Worm (Caenorhabditis elegans) whole organism, early embryonic: ENCODE measurements around the gene C35C5.8.

Source experiments
- B0310.2 ChIP-seq: sonication (generic microtip); optimal IDR thresholded peaks from 2 replicates; lab custom pipeline; 2016; ENCODE audit warnings: mild to moderate bottlenecking, missing genetic modification characterization, missing compliant biosample characterization
- F13C5.2 ChIP-seq: sonication (generic microtip); optimal IDR thresholded peaks from 2 replicates; lab custom pipeline; 2017; ENCODE audit warnings: mild to moderate bottlenecking, missing genetic modification characterization, inconsistent platforms, missing compliant biosample characterization
- aly-1 ChIP-seq: sonication (generic microtip); optimal IDR thresholded peaks from 2 replicates; lab custom pipeline; 2016; ENCODE audit warnings: missing genetic modification characterization, missing compliant biosample characterization
- ama-1 ChIP-seq: fragments of 150-350 bp; optimal IDR thresholded peaks from 2 replicates; lab custom pipeline; 2014
- ceh-13 ChIP-seq: fragments of 200-800 bp; sonication (Bioruptor generic); optimal IDR thresholded peaks from 2 replicates; lab custom pipeline; 2018; ENCODE audit warnings: mild to moderate bottlenecking, missing genetic modification characterization, missing compliant biosample characterization
- ceh-36 ChIP-seq: sonication (generic microtip); optimal IDR thresholded peaks from 2 replicates; lab custom pipeline; 2016; ENCODE audit warnings: missing genetic modification characterization, inconsistent platforms, missing compliant biosample characterization
- ets-7 ChIP-seq: sonication (generic microtip); optimal IDR thresholded peaks from 2 replicates; lab custom pipeline; 2016; ENCODE audit warnings: missing genotype, missing genetic modification characterization, missing compliant biosample characterization
- flt-1 ChIP-seq: fragments of 200-800 bp; sonication (Bioruptor generic); IDR thresholded peaks from 2 replicates; pipeline ENCODE4 v1.3.6; 2022; ENCODE audit warnings: missing genetic modification characterization, missing compliant biosample characterization
- hmbx-1 ChIP-seq: sonication (generic microtip); optimal IDR thresholded peaks from 2 replicates; lab custom pipeline; 2016; ENCODE audit warnings: mild to moderate bottlenecking, missing genetic modification characterization, missing compliant biosample characterization
- hmg-4 ChIP-seq: fragments of 200-800 bp; sonication (Bioruptor generic); optimal IDR thresholded peaks from 2 replicates; lab custom pipeline; 2018; ENCODE audit warnings: mild to moderate bottlenecking, missing genetic modification characterization, missing compliant biosample characterization
- hnd-1 ChIP-seq: sonication (generic microtip); optimal IDR thresholded peaks from 2 replicates; lab custom pipeline; 2016; ENCODE audit warnings: missing genetic modification characterization, missing compliant biosample characterization
- pes-1 ChIP-seq: fragments of 200-800 bp; sonication (Bioruptor generic); IDR thresholded peaks from 2 replicates; pipeline ENCODE4 v1.3.6; 2022; ENCODE audit warnings: missing genetic modification reagents, missing genetic modification characterization, missing compliant biosample characterization
- scrt-1 ChIP-seq: fragments of 200-800 bp; sonication (Bioruptor generic); IDR thresholded peaks from 2 replicates; pipeline ENCODE4 v1.3.6; 2022; ENCODE audit warnings: missing genetic modification characterization, missing compliant biosample characterization
- sea-1 ChIP-seq: fragments of 200-800 bp; sonication (Bioruptor generic); conservative IDR thresholded peaks from 2 replicates; pipeline ENCODE4 v1.3.6; 2022; ENCODE audit warnings: missing genetic modification characterization, missing compliant biosample characterization
- tbx-11 ChIP-seq: fragments of 200-800 bp; sonication (Bioruptor generic); IDR thresholded peaks from 2 replicates; pipeline ENCODE4 v1.3.6; 2022; ENCODE audit warnings: missing genetic modification characterization, missing compliant biosample characterization
- tbx-37 ChIP-seq: fragments of 200-800 bp; sonication (Bioruptor generic); conservative IDR thresholded peaks from 2 replicates; pipeline ENCODE4 v1.3.6; 2022; ENCODE audit warnings: missing genetic modification reagents, missing genetic modification characterization, missing compliant biosample characterization
- tra-4 ChIP-seq: sonication (generic microtip); optimal IDR thresholded peaks from 2 replicates; lab custom pipeline; 2017; ENCODE audit warnings: missing genetic modification characterization, missing compliant biosample characterization

The C35C5.8 gene

DNA sequence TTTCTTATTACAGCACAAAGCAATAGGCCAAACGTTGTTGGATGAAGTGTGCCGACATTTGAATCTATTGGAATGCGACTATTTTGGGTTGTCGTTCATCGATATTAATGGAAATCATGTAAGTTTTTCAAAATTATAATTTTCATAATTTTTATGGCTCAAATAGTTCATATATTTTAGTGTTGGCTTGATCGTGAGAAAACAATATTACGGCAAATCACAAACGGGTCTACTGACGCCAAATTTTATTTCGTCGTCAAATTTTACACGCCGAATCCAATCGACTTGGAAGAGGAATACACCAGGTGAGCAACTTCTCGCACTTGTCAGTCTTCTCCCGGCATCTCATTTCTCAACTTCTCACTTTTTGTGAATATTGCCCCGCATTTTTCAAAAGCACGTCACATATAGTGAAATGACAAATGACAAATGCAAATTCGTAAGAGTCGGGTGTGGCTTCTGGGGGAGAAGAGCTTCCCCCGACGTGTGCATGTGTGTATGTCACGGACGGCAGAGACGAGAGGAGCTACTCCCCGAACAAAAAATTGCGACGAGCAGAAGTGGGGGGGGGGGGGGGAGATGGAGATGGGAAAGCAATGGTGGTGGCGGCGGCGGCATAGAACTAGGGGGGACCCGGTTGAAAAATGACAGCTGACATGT lies 43.2 kb downstream of the C35C5.8 start:
- TF ChIP-seq ceh-36 (tag; lab: Kevin White, UChicago), result no peak
- TF ChIP-seq aly-1 (tag; lab: Kevin White, UChicago), result no peak
- no peak for TF ChIP-seq B0310.2 (tag; lab: Kevin White, UChicago)
- no peak for TF ChIP-seq hmbx-1 (tag; lab: Kevin White, UChicago)
- TF ChIP-seq tra-4 (tag; lab: Kevin White, UChicago), result no peak
- no peak for TF ChIP-seq tbx-37 (GFP tag; lab: Robert Waterston, UW)
- no peak for TF ChIP-seq pes-1 (GFP tag; lab: Robert Waterston, UW)
- TF ChIP-seq hmg-4, result no peak
- TF ChIP-seq ets-7 (tag; lab: Kevin White, UChicago), result no peak
- TF ChIP-seq scrt-1 (GFP tag; lab: Robert Waterston, UW), result no peak
- no peak for TF ChIP-seq flt-1
- no peak for TF ChIP-seq tbx-11 (GFP tag; lab: Robert Waterston, UW)
- no peak for TF ChIP-seq ama-1 (lab: Kevin White, UChicago)
- TF ChIP-seq F13C5.2 (tag; lab: Kevin White, UChicago), result no peak
- no peak for TF ChIP-seq hnd-1 (tag; lab: Kevin White, UChicago)
- TF ChIP-seq ceh-13 (GFP tag; lab: Kevin White, UChicago), result no peak
- TF ChIP-seq sea-1 (GFP tag; lab: Robert Waterston, UW), result no peak

DNA sequence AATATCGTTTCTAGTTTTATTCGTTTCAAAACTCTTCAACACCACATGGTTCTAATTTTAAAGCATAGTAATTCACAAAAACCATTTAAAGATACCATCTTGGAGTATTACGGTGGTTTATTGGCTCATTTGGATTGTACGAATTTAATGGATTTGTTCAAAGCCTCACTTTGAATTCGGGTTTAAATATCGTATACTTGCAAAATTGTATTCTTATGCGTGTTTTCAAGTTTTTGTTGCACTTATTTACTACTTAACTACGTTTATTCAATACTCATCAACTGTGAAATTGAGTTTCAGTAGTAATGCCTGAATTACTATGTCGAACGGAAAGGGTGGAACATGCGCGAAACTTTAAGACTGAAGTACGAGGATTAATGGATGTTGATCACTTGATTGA lies 52.0 kb downstream of the C35C5.8 start, which contains the start of gene abts-2:
Gene abts-2, plus strand, starts transcription at position 301 of the 400 bp plus-strand sequence.
- TF ChIP-seq hmg-4, result no peak
- TF ChIP-seq tra-4 (tag; lab: Kevin White, UChicago), result no peak
- TF ChIP-seq pes-1 (GFP tag; lab: Robert Waterston, UW), result no peak
- no peak for TF ChIP-seq flt-1
- TF ChIP-seq ama-1 (lab: Kevin White, UChicago), result no peak
- TF ChIP-seq scrt-1 (GFP tag; lab: Robert Waterston, UW), result no peak
- no peak for TF ChIP-seq tbx-11 (GFP tag; lab: Robert Waterston, UW)

DNA sequence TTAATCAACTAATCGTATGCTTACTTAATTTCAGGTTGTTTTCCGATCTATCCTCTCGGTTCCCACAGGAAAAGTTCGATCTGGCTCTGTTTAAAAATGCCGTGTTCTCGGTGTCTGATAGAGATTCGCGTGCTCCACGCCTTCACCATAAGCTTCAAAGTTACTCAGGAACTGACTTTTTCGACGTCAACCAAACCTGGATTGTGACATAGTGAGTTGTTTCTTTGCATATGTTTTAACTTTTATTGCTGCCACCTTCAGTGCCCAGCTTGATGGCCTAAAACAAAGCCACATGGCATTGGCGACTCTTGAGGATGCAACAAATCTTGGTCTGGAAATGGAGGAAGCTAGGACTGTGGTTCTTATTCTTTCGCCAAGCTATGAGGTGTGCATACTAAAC lies 52.5 kb downstream of the C35C5.8 start:
- no peak for TF ChIP-seq scrt-1 (GFP tag; lab: Robert Waterston, UW)
- TF ChIP-seq hmbx-1 (tag; lab: Kevin White, UChicago), result no peak
- no peak for TF ChIP-seq hmg-4
- TF ChIP-seq ama-1 (lab: Kevin White, UChicago), result no peak
- TF ChIP-seq ceh-13 (GFP tag; lab: Kevin White, UChicago), result no peak
- TF ChIP-seq hnd-1 (tag; lab: Kevin White, UChicago), result no peak
- no peak for TF ChIP-seq flt-1
- TF ChIP-seq aly-1 (tag; lab: Kevin White, UChicago), result no peak
- no peak for TF ChIP-seq ets-7 (tag; lab: Kevin White, UChicago)
- TF ChIP-seq tbx-37 (GFP tag; lab: Robert Waterston, UW), result no peak
- no peak for TF ChIP-seq pes-1 (GFP tag; lab: Robert Waterston, UW)
- TF ChIP-seq sea-1 (GFP tag; lab: Robert Waterston, UW), result no peak
- no peak for TF ChIP-seq F13C5.2 (tag; lab: Kevin White, UChicago)
- no peak for TF ChIP-seq ceh-36 (tag; lab: Kevin White, UChicago)
